Worm (Caenorhabditis elegans): Measurements from ENCODE around the gene srd-20.
"Not testable (repeated sequence)": the region's sequence is repeated elsewhere in the genome, so short reads cannot be mapped to it uniquely, and the experiment has no call there.

srd-20 gene

ce11 chrV:6038405-6039151, 16.8 kb upstream of the srd-20 start, which contains the start of gene F29G9.1:
F29G9.1 (plus strand) TSS chrV:6039101.
- TF ChIP-seq lin-13 (GFP tag; optimal IDR thresholded peaks at IDR 0.05); lin-39 (tag; optimal IDR thresholded peaks at IDR 0.05); unc-55 (GFP tag; optimal IDR thresholded peaks at IDR 0.05): not testable (repeated sequence)

ce11 chrV:6041375-6041774, 14.0 kb upstream of the srd-20 start, which contains the start of gene R01B10.2:
R01B10.2 (minus strand) TSS chrV:6041475.
- TF ChIP-seq ceh-82 (tag; optimal IDR thresholded peaks at IDR 0.05) (no peak), egl-27 (tag; optimal IDR thresholded peaks at IDR 0.05) (no peak), nhr-237 (tag; optimal IDR thresholded peaks at IDR 0.05) (no peak), sma-9 (GFP tag; optimal IDR thresholded peaks at IDR 0.05) (no peak), sma-9 (tag; optimal IDR thresholded peaks at IDR 0.05) (no peak), aly-2 (tag; optimal IDR thresholded peaks at IDR 0.05) (no peak), ama-1 (optimal IDR thresholded peaks at IDR 0.05) (no peak)

ce11 chrV:6043275-6044271, 11.8 kb upstream of the srd-20 start, which contains the start of gene cpi-2:
cpi-2 (plus strand) TSS chrV:6044062.
- TF ChIP-seq nhr-10 (tag; optimal IDR thresholded peaks at IDR 0.05) (no peak), ztf-4 (tag; optimal IDR thresholded peaks at IDR 0.05) (no peak), elt-1 (tag; optimal IDR thresholded peaks at IDR 0.05) (no peak), R02D3.7 (tag; optimal IDR thresholded peaks at IDR 0.05) (no peak), nhr-237 (tag; optimal IDR thresholded peaks at IDR 0.05) (no peak), nhr-25 (tag; optimal IDR thresholded peaks at IDR 0.05) (no peak), F13H6.1 (tag; optimal IDR thresholded peaks at IDR 0.05) (peak; percentile 57), aly-2 (tag; optimal IDR thresholded peaks at IDR 0.05) (no peak), ceh-82 (tag; optimal IDR thresholded peaks at IDR 0.05) (no peak), sma-3 (GFP tag; optimal IDR thresholded peaks at IDR 0.05) (no peak), unc-39 (tag; optimal IDR thresholded peaks at IDR 0.05) (no peak), ztf-1 (GFP tag; conservative IDR thresholded peaks at IDR 0.05) (no peak), nhr-6 (tag; optimal IDR thresholded peaks at IDR 0.05) (no peak), nhr-12 (tag; optimal IDR thresholded peaks at IDR 0.05) (no peak), ZK546.5 (tag; optimal IDR thresholded peaks at IDR 0.05) (no peak), crh-2 (tag; optimal IDR thresholded peaks at IDR 0.05) (peak; percentile 71), nhr-77 (tag; optimal IDR thresholded peaks at IDR 0.05) (no peak), elt-3 (tag; optimal IDR thresholded peaks at IDR 0.05) (no peak), fos-1 (tag; optimal IDR thresholded peaks at IDR 0.05) (peak; percentile 76), peb-1 (tag; optimal IDR thresholded peaks at IDR 0.05) (no peak), blmp-1 (tag; optimal IDR thresholded peaks at IDR 0.05; ENCODE audit: insufficient read depth) (no peak), ama-1 (optimal IDR thresholded peaks at IDR 0.05) (peak; percentile 40), sem-4 (tag; optimal IDR thresholded peaks at IDR 0.05) (no peak), nhr-21 (tag; optimal IDR thresholded peaks at IDR 0.05) (no peak), dmd-4 (tag; optimal IDR thresholded peaks at IDR 0.05) (no peak), zag-1 (tag; optimal IDR thresholded peaks at IDR 0.05) (no peak), unc-55 (GFP tag; optimal IDR thresholded peaks at IDR 0.05) (peak; percentile 50), snpc-4 (tag; optimal IDR thresholded peaks at IDR 0.05) (no peak), lin-13 (GFP tag; optimal IDR thresholded peaks at IDR 0.05) (peak; percentile 43), mdl-1 (tag; optimal IDR thresholded peaks at IDR 0.05) (no peak), unc-62 (GFP tag; optimal IDR thresholded peaks at IDR 0.05) (no peak), nhr-129 (tag; optimal IDR thresholded peaks at IDR 0.05) (peak; percentile 64), skn-1 (tag; optimal IDR thresholded peaks at IDR 0.05) (no peak), nhr-23 (tag; optimal IDR thresholded peaks at IDR 0.05) (no peak), lin-11 (tag; optimal IDR thresholded peaks at IDR 0.05) (no peak), nhr-11 (tag; optimal IDR thresholded peaks at IDR 0.05) (no peak), mbf-1 (tag; optimal IDR thresholded peaks at IDR 0.05) (no peak), ceh-16 (tag; optimal IDR thresholded peaks at IDR 0.05) (no peak), Y55F3AM.14 (GFP tag; optimal IDR thresholded peaks at IDR 0.05) (no peak), C34F6.9 (tag; optimal IDR thresholded peaks at IDR 0.05) (peak; percentile 69), lin-39 (tag; optimal IDR thresholded peaks at IDR 0.05) (no peak), alr-1 (tag; optimal IDR thresholded peaks at IDR 0.05) (no peak), gmeb-1 (tag; optimal IDR thresholded peaks at IDR 0.05) (peak; percentile 83), ztf-11 (tag; optimal IDR thresholded peaks at IDR 0.05) (no peak)

Measured in whole organism, L2 larva.